Fruit fly (Drosophila melanogaster): ENCODE measurements around the gene CG12237.

CG12237 gene

dm6 chrX:19595862-19596261, 46.8 kb downstream of the CG12237 start:
- TF ChIP-seq Myc (optimal IDR thresholded peaks at IDR 0.05), result no peak
- TF ChIP-seq Hr78 (GFP tag; optimal IDR thresholded peaks at IDR 0.05), result no peak
- TF ChIP-seq Dif (GFP tag; optimal IDR thresholded peaks at IDR 0.05; ENCODE audit: partially characterized antibody), result no peak
- no peak for TF ChIP-seq rgr (GFP tag; optimal IDR thresholded peaks at IDR 0.05)
- no peak for TF ChIP-seq lola (GFP tag; optimal IDR thresholded peaks at IDR 0.05)
- no peak for TF ChIP-seq jim (GFP tag; optimal IDR thresholded peaks at IDR 0.05)

dm6 chrX:19592309-19592708, 50.4 kb downstream of the CG12237 start, which contains the start of gene CG14205:
CG14205 (plus strand) TSS chrX:19592609.
- TF ChIP-seq Hr78 (GFP tag; optimal IDR thresholded peaks at IDR 0.05) (no peak), tai (GFP tag; optimal IDR thresholded peaks at IDR 0.05) (no peak), Abd-B (GFP tag; optimal IDR thresholded peaks at IDR 0.05) (no peak), Hr83 (GFP tag; optimal IDR thresholded peaks at IDR 0.05; ENCODE audit: poor library complexity, severe bottlenecking) (no peak), dmrt93B (GFP tag; optimal IDR thresholded peaks at IDR 0.05) (no peak), pan (optimal IDR thresholded peaks at IDR 0.05) (no peak), GATAd (GFP tag; optimal IDR thresholded peaks at IDR 0.05) (no peak), Vsx2 (GFP tag; optimal IDR thresholded peaks at IDR 0.05; ENCODE audit: partially characterized antibody) (no peak), Jra (GFP tag; optimal IDR thresholded peaks at IDR 0.05) (no peak), brk (GFP tag; optimal IDR thresholded peaks at IDR 0.05) (no peak), ey (GFP tag; optimal IDR thresholded peaks at IDR 0.05) (no peak), CG9705 (GFP tag; optimal IDR thresholded peaks at IDR 0.05) (no peak)

All from whole organism, wandering third instar larva.